Worm (Caenorhabditis elegans): ENCODE measurements around the gene C18D11.1.
"Not testable (repeated sequence)": the region's sequence is repeated elsewhere in the genome, so short reads cannot be mapped to it uniquely, and the experiment has no call there.

Gene C18D11.1

DNA sequence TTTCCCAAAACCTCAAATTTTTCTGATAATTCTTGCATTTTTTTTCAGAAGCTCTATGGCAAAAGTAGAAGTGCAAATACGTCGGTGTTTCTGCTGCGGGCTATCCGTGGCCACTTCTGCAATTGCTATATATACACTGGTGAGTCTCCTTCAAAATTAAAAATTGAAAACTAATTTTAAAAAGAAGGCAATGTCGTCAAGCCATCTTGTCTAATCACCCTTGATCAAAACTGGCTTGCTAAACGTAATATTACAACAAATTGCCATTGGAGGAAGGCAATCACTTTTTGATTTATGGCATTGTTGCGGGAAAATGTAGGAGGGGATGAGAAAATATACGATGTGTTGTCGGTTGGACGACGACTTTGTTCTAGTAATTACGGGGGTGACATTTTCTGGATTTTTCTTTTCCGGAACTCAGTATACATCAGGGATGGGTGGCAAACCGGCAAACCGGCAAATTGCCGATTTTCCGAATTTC, at the start of gene C18D11.1:
TSS of gene C18D11.1 (plus strand) at position 51 of the 481 bp plus-strand sequence.
- no peak for TF ChIP-seq Y22D7AL.16 (tag; optimal IDR thresholded peaks at IDR 0.05)
- no peak for TF ChIP-seq unc-3 (GFP tag; conservative IDR thresholded peaks at IDR 0.05)
- TF ChIP-seq unc-3 (tag; optimal IDR thresholded peaks at IDR 0.05): no peak
- TF ChIP-seq F13H6.1 (tag; optimal IDR thresholded peaks at IDR 0.05): no peak
- no peak for TF ChIP-seq pqm-1 (tag; optimal IDR thresholded peaks at IDR 0.05)
- TF ChIP-seq C38D4.7 (GFP tag; optimal IDR thresholded peaks at IDR 0.05): no peak
- TF ChIP-seq unc-55 (GFP tag; optimal IDR thresholded peaks at IDR 0.05): no peak
- no peak for TF ChIP-seq ceh-48 (tag; optimal IDR thresholded peaks at IDR 0.05)
- no peak for TF ChIP-seq mec-3 (tag; optimal IDR thresholded peaks at IDR 0.05; ENCODE audit: borderline replicate concordance)
- no peak for TF ChIP-seq nfya-1 (tag; optimal IDR thresholded peaks at IDR 0.05)
- TF ChIP-seq dmd-4 (tag; optimal IDR thresholded peaks at IDR 0.05; ENCODE audit: borderline replicate concordance): no peak
- no peak for TF ChIP-seq nhr-232 (tag; optimal IDR thresholded peaks at IDR 0.05)
- no peak for TF ChIP-seq hlh-30 (tag; optimal IDR thresholded peaks at IDR 0.05; ENCODE audit: insufficient read depth)
- no peak for TF ChIP-seq zip-5 (tag; optimal IDR thresholded peaks at IDR 0.05)
- no peak for TF ChIP-seq npax-4 (tag; optimal IDR thresholded peaks at IDR 0.05)
- TF ChIP-seq unc-86 (tag; optimal IDR thresholded peaks at IDR 0.05): no peak
- TF ChIP-seq rnt-1 (tag; optimal IDR thresholded peaks at IDR 0.05): no peak
- TF ChIP-seq tbx-7 (tag; optimal IDR thresholded peaks at IDR 0.05): no peak
- no peak for TF ChIP-seq odd-2 (tag; optimal IDR thresholded peaks at IDR 0.05)
- TF ChIP-seq K09A11.1 (tag; optimal IDR thresholded peaks at IDR 0.05; ENCODE audit: insufficient read depth): no peak
- TF ChIP-seq ceh-6 (GFP tag; optimal IDR thresholded peaks at IDR 0.05): no peak

DNA sequence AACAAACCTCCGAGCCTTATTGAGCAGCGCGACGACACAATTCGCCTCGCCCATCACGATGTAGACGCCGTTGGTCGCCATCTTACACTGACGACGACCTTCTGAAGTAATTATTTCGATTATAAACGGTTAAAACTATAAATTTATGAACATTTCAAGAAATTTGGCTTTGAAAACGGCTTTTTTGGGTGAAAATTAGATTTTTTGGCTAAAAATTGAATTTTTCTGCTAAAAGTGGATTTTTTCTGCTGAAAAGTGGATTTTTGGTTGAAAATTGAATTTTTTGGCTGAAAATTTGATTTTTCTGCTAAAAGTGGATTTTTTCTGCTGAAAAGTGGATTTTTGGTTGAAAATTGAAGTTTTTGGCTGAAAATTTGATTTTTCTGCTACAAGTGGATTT, 42.8 kb upstream of the C18D11.1 start, which contains the start of gene gbf-1:
TSS of gene gbf-1 (minus strand) at position 101 of the 400 bp plus-strand sequence.
- TF ChIP-seq elt-4, nfya-1, ceh-18 (tag; optimal IDR thresholded peaks at IDR 0.05): not testable (repeated sequence)

DNA sequence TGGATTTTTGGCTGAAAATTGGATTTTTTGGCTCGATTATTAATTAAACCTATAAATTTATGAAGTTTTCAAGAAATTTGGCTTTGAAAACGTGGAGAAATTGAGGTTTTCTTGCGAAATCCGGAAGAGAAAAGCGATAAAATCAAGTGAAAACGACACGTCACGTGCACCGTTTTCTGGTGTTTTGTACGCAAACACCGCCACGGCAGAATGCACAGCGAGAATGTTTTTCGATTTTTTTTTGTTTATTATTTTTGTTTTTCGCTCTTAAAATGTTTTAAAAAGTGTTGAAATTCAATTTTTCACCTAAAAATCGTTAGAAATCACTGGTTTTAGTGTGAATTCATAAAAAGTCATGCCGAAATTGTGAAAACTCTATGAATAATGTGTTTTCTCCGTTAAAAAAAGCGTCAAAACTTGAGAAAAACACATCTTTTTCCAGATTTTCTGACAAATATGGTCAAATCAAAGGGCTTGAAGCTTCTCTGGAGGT, 41.8 kb upstream of the C18D11.1 start, which contains the start of gene immp-1:
TSS of gene immp-1 (plus strand) at position 443 of the 493 bp plus-strand sequence.
- TF ChIP-seq hlh-30 (tag; optimal IDR thresholded peaks at IDR 0.05; ENCODE audit: insufficient read depth): peak; percentile 93
- TF ChIP-seq Y22D7AL.16 (tag; optimal IDR thresholded peaks at IDR 0.05): no peak
- no peak for TF ChIP-seq ceh-22 (tag; optimal IDR thresholded peaks at IDR 0.05)
- peak; percentile 8 for TF ChIP-seq nfya-1 (tag; optimal IDR thresholded peaks at IDR 0.05)

DNA sequence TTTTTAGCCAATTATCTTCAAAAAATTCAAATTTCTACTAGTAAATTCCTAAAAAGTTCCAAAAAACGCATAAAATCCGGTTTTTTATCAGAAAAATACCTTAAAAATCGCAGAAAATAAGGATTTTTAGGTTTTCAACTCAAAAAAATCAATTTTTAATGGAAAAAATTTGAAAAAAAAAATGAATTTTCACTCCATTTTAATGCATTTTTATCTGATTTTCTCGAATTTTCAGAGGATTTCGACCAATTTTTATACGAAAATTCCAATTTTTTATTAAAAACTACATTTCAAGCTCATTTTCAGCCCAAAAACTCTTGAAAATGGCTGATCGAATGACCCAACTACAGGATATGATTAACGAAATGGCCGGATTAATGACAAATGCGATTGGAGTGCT, 39.1 kb upstream of the C18D11.1 start, which contains the start of gene mdt-21:
TSS of gene mdt-21 (plus strand) at position 301 of the 400 bp plus-strand sequence.
- TF ChIP-seq sox-2 (GFP tag; IDR thresholded peaks at IDR 0.05): no peak
- no peak for TF ChIP-seq syd-9 (tag; optimal IDR thresholded peaks at IDR 0.05)
- no peak for TF ChIP-seq ceh-24 (tag; optimal IDR thresholded peaks at IDR 0.05)
- TF ChIP-seq pha-2 (tag; optimal IDR thresholded peaks at IDR 0.05): no peak

DNA sequence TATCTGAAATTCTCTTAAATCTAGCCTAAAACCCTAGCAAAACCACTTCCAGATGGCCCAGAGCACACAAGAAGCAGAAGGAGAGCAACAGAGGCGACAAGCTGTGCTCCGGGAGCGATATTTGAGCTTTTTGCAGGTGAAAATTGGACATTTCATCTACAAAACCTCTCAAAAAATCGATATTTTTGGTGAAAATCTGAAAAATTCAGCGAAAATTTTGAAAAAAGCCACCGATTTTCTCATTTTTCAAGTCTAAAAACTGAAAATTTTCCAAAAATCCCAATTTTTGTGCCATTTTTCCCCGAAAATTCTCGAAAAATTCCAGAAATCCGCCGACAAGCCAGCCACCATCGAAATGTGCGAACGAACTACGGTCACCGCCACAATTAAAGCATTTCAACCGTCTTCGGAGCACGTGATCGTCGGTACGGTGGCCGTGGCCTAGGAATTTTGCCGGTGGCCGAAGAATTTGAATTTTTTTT, 36.1 kb upstream of the C18D11.1 start, which contains the start of gene C24H11.5:
TSS of gene C24H11.5 (plus strand) at position 51 of the 482 bp plus-strand sequence.
- no peak for TF ChIP-seq pat-9 (tag; optimal IDR thresholded peaks at IDR 0.05)
- TF ChIP-seq elt-2 (tag; optimal IDR thresholded peaks at IDR 0.05): no peak
- no peak for TF ChIP-seq pha-4 (tag; optimal IDR thresholded peaks at IDR 0.05)
- TF ChIP-seq C38D4.7 (GFP tag; optimal IDR thresholded peaks at IDR 0.05): no peak
- TF ChIP-seq sox-2 (GFP tag; IDR thresholded peaks at IDR 0.05): no peak
- TF ChIP-seq ceh-30 (tag; optimal IDR thresholded peaks at IDR 0.05): no peak
- no peak for TF ChIP-seq hlh-13 (GFP tag; optimal IDR thresholded peaks at IDR 0.05)
